Worm (Caenorhabditis elegans) whole organism, late embryonic: ENCODE data around the gene mab-10.

Source experiments
- K09A11.1 ChIP-seq: sonication (generic microtip); optimal IDR thresholded peaks from 2 replicates; lab custom pipeline; 2017; ENCODE audit warnings: antibody characterized with exemption, mild to moderate bottlenecking, missing genetic modification characterization, missing compliant biosample characterization; ENCODE audit not compliant: insufficient read depth
- ama-1 ChIP-seq: fragments of 150-350 bp; optimal IDR thresholded peaks from 2 replicates; lab custom pipeline; 2014
- dve-1 ChIP-seq: sonication (generic microtip); optimal IDR thresholded peaks from 2 replicates; lab custom pipeline; 2017; ENCODE audit warnings: antibody characterized with exemption, mild to moderate bottlenecking, missing genetic modification characterization, missing compliant biosample characterization
- ets-4 ChIP-seq: sonication (generic microtip); optimal IDR thresholded peaks from 2 replicates; lab custom pipeline; 2016; ENCODE audit warnings: missing genetic modification characterization, missing compliant biosample characterization
- eyg-1 ChIP-seq: sonication (generic microtip); optimal IDR thresholded peaks from 2 replicates; lab custom pipeline; 2016; ENCODE audit warnings: missing genotype, missing genetic modification characterization, missing compliant biosample characterization
- fkh-6 ChIP-seq: sonication (generic microtip); optimal IDR thresholded peaks from 2 replicates; lab custom pipeline; 2016; ENCODE audit warnings: missing genetic modification characterization, missing compliant biosample characterization
- gmeb-2 ChIP-seq: sonication (generic microtip); optimal IDR thresholded peaks from 2 replicates; lab custom pipeline; 2016; ENCODE audit warnings: missing genetic modification characterization, inconsistent platforms, missing compliant biosample characterization
- nfya-1 ChIP-seq: sonication (generic microtip); optimal IDR thresholded peaks from 2 replicates; lab custom pipeline; 2017; ENCODE audit warnings: missing genetic modification characterization, mild to moderate bottlenecking, missing compliant biosample characterization, antibody characterized with exemption, moderate library complexity
- unc-3 ChIP-seq, 2 experiments: fragments of 200-800 bp in 1 of 2; sonication (Bioruptor generic) in 1 of 2; sonication (generic microtip) in 1 of 2; conservative IDR thresholded peaks in 1 of 2; optimal IDR thresholded peaks in 1 of 2; 2 replicates each; pipeline versions ENCODE4 v1.3.6 to Lab custom; 2016 to 2022; ENCODE audit warnings: missing compliant biosample characterization in 2 of 2, missing genetic modification characterization in 2 of 2, missing genetic modification reagents in 1 of 2

- TF ChIP-seq unc-3 (GFP tag; conservative IDR thresholded peaks at IDR 0.05; lab: Robert Waterston, UW), result no peak
- no peak for TF ChIP-seq unc-3 (tag; optimal IDR thresholded peaks at IDR 0.05; lab: Kevin White, UChicago)
- no peak for TF ChIP-seq dve-1 (tag; lab: Kevin White, UChicago)
- TF ChIP-seq ets-4, result no peak
- TF ChIP-seq ama-1 (lab: Kevin White, UChicago), result no peak
- no peak for TF ChIP-seq eyg-1 (tag; lab: Kevin White, UChicago)
- TF ChIP-seq K09A11.1 (tag; lab: Kevin White, UChicago), result no peak
- no peak for TF ChIP-seq gmeb-2
- no peak for TF ChIP-seq fkh-6 (tag; lab: Kevin White, UChicago)
- no peak for TF ChIP-seq nfya-1 (tag; lab: Kevin White, UChicago)
These were observed 8.9 kb upstream of the mab-10 start, which contains the start of gene F59B10.4 for ce11 chrII:10519017-10519416.
